Worm (Caenorhabditis elegans): ENCODE results near the gene Y113G7C.1.
"Not testable (repeated sequence)": the region's sequence is repeated elsewhere in the genome, so short reads cannot be mapped to it uniquely, and the experiment has no call there.

Gene Y113G7C.1

ce11 chrV:20282827-20283226, 34.7 kb upstream of the Y113G7C.1 start:
- no peak for TF ChIP-seq egl-27 (tag; optimal IDR thresholded peaks at IDR 0.05)
- TF ChIP-seq sma-3 (GFP tag; optimal IDR thresholded peaks at IDR 0.05) = no peak
- no peak for TF ChIP-seq ztf-1 (GFP tag; conservative IDR thresholded peaks at IDR 0.05)
- TF ChIP-seq sem-4 (tag; optimal IDR thresholded peaks at IDR 0.05) = no peak
- no peak for TF ChIP-seq fos-1 (tag; optimal IDR thresholded peaks at IDR 0.05)
- TF ChIP-seq R02D3.7 (tag; optimal IDR thresholded peaks at IDR 0.05) = no peak

ce11 chrV:20289317-20289716, 28.2 kb upstream of the Y113G7C.1 start, which contains the start of gene mlt-4:
Gene mlt-4, minus strand, starts transcription at chrV:20289417.
- no peak for TF ChIP-seq C34F6.9 (tag; optimal IDR thresholded peaks at IDR 0.05)
- TF ChIP-seq dmd-4 (tag; optimal IDR thresholded peaks at IDR 0.05) = no peak
- no peak for TF ChIP-seq ztf-1 (GFP tag; conservative IDR thresholded peaks at IDR 0.05)
- no peak for TF ChIP-seq blmp-1 (tag; optimal IDR thresholded peaks at IDR 0.05; ENCODE audit: insufficient read depth)
- TF ChIP-seq nhr-21 (tag; optimal IDR thresholded peaks at IDR 0.05) = no peak
- no peak for TF ChIP-seq ZK546.5 (tag; optimal IDR thresholded peaks at IDR 0.05)
- TF ChIP-seq ztf-11 (tag; optimal IDR thresholded peaks at IDR 0.05) = no peak
- no peak for TF ChIP-seq elt-3 (tag; optimal IDR thresholded peaks at IDR 0.05)
- TF ChIP-seq nhr-77 (tag; optimal IDR thresholded peaks at IDR 0.05) = no peak
- no peak for TF ChIP-seq nhr-12 (tag; optimal IDR thresholded peaks at IDR 0.05)
- TF ChIP-seq R02D3.7 (tag; optimal IDR thresholded peaks at IDR 0.05) = no peak
- no peak for TF ChIP-seq gmeb-1 (tag; optimal IDR thresholded peaks at IDR 0.05)
- TF ChIP-seq nhr-23 (tag; optimal IDR thresholded peaks at IDR 0.05) = no peak
- TF ChIP-seq mdl-1 (tag; optimal IDR thresholded peaks at IDR 0.05) = no peak
- no peak for TF ChIP-seq alr-1 (tag; optimal IDR thresholded peaks at IDR 0.05)
- TF ChIP-seq lsy-2 (tag; optimal IDR thresholded peaks at IDR 0.05) = no peak
- TF ChIP-seq ceh-16 (tag; optimal IDR thresholded peaks at IDR 0.05) = no peak

ce11 chrV:20294388-20294787, 23.2 kb upstream of the Y113G7C.1 start, which contains the start of gene clec-261:
Gene clec-261, minus strand, starts transcription at chrV:20294488.
- TF ChIP-seq skn-1 (tag; optimal IDR thresholded peaks at IDR 0.05) = no peak
- no peak for TF ChIP-seq nhr-25 (tag; optimal IDR thresholded peaks at IDR 0.05)
- TF ChIP-seq lin-11 (tag; optimal IDR thresholded peaks at IDR 0.05) = no peak
- no peak for TF ChIP-seq lsy-2 (tag; optimal IDR thresholded peaks at IDR 0.05)
- TF ChIP-seq nhr-23 (tag; optimal IDR thresholded peaks at IDR 0.05) = no peak
- no peak for TF ChIP-seq sma-3 (GFP tag; optimal IDR thresholded peaks at IDR 0.05)
- TF ChIP-seq R02D3.7 (tag; optimal IDR thresholded peaks at IDR 0.05) = no peak
- TF ChIP-seq lin-13 (GFP tag; optimal IDR thresholded peaks at IDR 0.05) = no peak
- no peak for TF ChIP-seq nhr-11 (tag; optimal IDR thresholded peaks at IDR 0.05)
- TF ChIP-seq unc-39 (tag; optimal IDR thresholded peaks at IDR 0.05) = no peak
- TF ChIP-seq gmeb-1 (tag; optimal IDR thresholded peaks at IDR 0.05) = no peak
- TF ChIP-seq sem-4 (tag; optimal IDR thresholded peaks at IDR 0.05) = no peak
- no peak for TF ChIP-seq F13H6.1 (tag; optimal IDR thresholded peaks at IDR 0.05)
- TF ChIP-seq nhr-129 (tag; optimal IDR thresholded peaks at IDR 0.05) = no peak

- TF ChIP-seq sma-3 (GFP tag; optimal IDR thresholded peaks at IDR 0.05) (no peak), nhr-77 (tag; optimal IDR thresholded peaks at IDR 0.05) (no peak), unc-39 (tag; optimal IDR thresholded peaks at IDR 0.05) (no peak), ztf-4 (tag; optimal IDR thresholded peaks at IDR 0.05) (no peak), nhr-23 (tag; optimal IDR thresholded peaks at IDR 0.05) (no peak), lin-13 (GFP tag; optimal IDR thresholded peaks at IDR 0.05) (no peak), ceh-82 (tag; optimal IDR thresholded peaks at IDR 0.05) (no peak), nhr-129 (tag; optimal IDR thresholded peaks at IDR 0.05) (no peak), nhr-11 (tag; optimal IDR thresholded peaks at IDR 0.05) (no peak), nhr-21 (tag; optimal IDR thresholded peaks at IDR 0.05) (no peak), blmp-1 (tag; optimal IDR thresholded peaks at IDR 0.05; ENCODE audit: insufficient read depth) (no peak), ztf-11 (tag; optimal IDR thresholded peaks at IDR 0.05) (no peak), dmd-4 (tag; optimal IDR thresholded peaks at IDR 0.05) (no peak), egl-27 (tag; optimal IDR thresholded peaks at IDR 0.05) (no peak), ZK546.5 (tag; optimal IDR thresholded peaks at IDR 0.05) (no peak), skn-1 (tag; optimal IDR thresholded peaks at IDR 0.05) (no peak)
Measured at ce11 chrV:20297650-20298049, 19.9 kb upstream of the Y113G7C.1 start, which contains the start of gene ZC15.5. Gene ZC15.5, plus strand, starts transcription at chrV:20297950.

- TF ChIP-seq peb-1, elt-1, ceh-16 (tag; optimal IDR thresholded peaks at IDR 0.05): not testable (repeated sequence)
Measured at ce11 chrV:20303288-20303687, 14.3 kb upstream of the Y113G7C.1 start, which contains the start of gene ZC15.3. Gene ZC15.3, plus strand, starts transcription at chrV:20303588.

Measured in whole organism, L2 larva.